Fruit fly (Drosophila melanogaster) whole organism, embryonic: ENCODE results near the gene CG10550.

Source experiments
- Asciz ChIP-seq: fragments of 200-800 bp; sonication (Bioruptor generic); optimal IDR thresholded peaks from 2 replicates; lab custom pipeline; 2017; ENCODE audit warnings: missing biosample characterization, mild to moderate bottlenecking, missing genetic modification characterization, missing genetic modification reagents
- Atf3 ChIP-seq: fragments of 200-800 bp; sonication (Bioruptor generic); optimal IDR thresholded peaks from 3 replicates; lab custom pipeline; 2016; ENCODE audit warnings: missing biosample characterization, missing genetic modification characterization
- Awh ChIP-seq: fragments of 200-800 bp; sonication (Bioruptor generic); IDR thresholded peaks from 2 replicates; pipeline ENCODE4, ENCODE4 v1.3.6; 2022; ENCODE audit warnings: missing biosample characterization, missing genetic modification characterization
- B-H1 ChIP-seq: fragments of 200-800 bp; sonication (Bioruptor generic); IDR thresholded peaks from 3 replicates; pipeline ENCODE4 v1.3.6; 2022; ENCODE audit warnings: missing biosample characterization, missing genetic modification characterization
- BtbVII ChIP-seq: fragments of 200-800 bp; sonication (Bioruptor generic); optimal IDR thresholded peaks from 3 replicates; lab custom pipeline; 2017; ENCODE audit warnings: missing biosample characterization, mild to moderate bottlenecking, missing genetic modification characterization
- Bteb2 ChIP-seq: fragments of 200-800 bp; sonication (Bioruptor generic); optimal IDR thresholded peaks from 2 replicates; lab custom pipeline; 2016; ENCODE audit warnings: missing biosample characterization, missing genetic modification characterization
- CG10274 ChIP-seq: fragments of 200-800 bp; sonication (Bioruptor generic); optimal IDR thresholded peaks from 3 replicates; lab custom pipeline; 2017; ENCODE audit warnings: missing biosample characterization, mild to moderate bottlenecking, missing genetic modification characterization
- CG10366 ChIP-seq: fragments of 200-800 bp; sonication (Bioruptor generic); IDR thresholded peaks from 2 replicates; pipeline ENCODE4 v1.3.6; 2022; ENCODE audit warnings: missing biosample characterization, missing genetic modification characterization
- CG11085 ChIP-seq: fragments of 200-800 bp; sonication (Bioruptor generic); IDR thresholded peaks from 2 replicates; pipeline ENCODE4 v1.3.6; 2022; ENCODE audit warnings: missing biosample characterization, missing genetic modification characterization
- CG11504 ChIP-seq: fragments of 200-800 bp; sonication (Bioruptor generic); optimal IDR thresholded peaks from 3 replicates; lab custom pipeline; 2019; ENCODE audit warnings: missing biosample characterization, mild to moderate bottlenecking, missing genetic modification characterization, moderate library complexity
- CG11560 ChIP-seq: fragments of 200-800 bp; sonication (Bioruptor generic); IDR thresholded peaks from 3 replicates; pipeline ENCODE4 v1.3.6; 2022; ENCODE audit warnings: missing biosample characterization, missing genetic modification characterization
- CG12071 ChIP-seq: fragments of 200-800 bp; sonication (Bioruptor generic); optimal IDR thresholded peaks from 3 replicates; lab custom pipeline; 2018; ENCODE audit warnings: missing biosample characterization, mild to moderate bottlenecking, missing genetic modification characterization
- CG12299 ChIP-seq: fragments of 200-800 bp; sonication (Bioruptor generic); optimal IDR thresholded peaks from 2 replicates; lab custom pipeline; 2018; ENCODE audit warnings: missing biosample characterization, mild to moderate bottlenecking, missing genetic modification characterization
- CG17912 ChIP-seq: fragments of 200-800 bp; sonication (Bioruptor generic); optimal IDR thresholded peaks from 2 replicates; lab custom pipeline; 2018; ENCODE audit warnings: missing biosample characterization, mild to moderate bottlenecking, missing genetic modification characterization
- CG1792 ChIP-seq: fragments of 200-800 bp; sonication (Bioruptor generic); optimal IDR thresholded peaks from 2 replicates; lab custom pipeline; 2016; ENCODE audit warnings: missing biosample characterization, missing genetic modification characterization
- CG1832 ChIP-seq: fragments of 200-800 bp; sonication (Bioruptor generic); optimal IDR thresholded peaks from 2 replicates; lab custom pipeline; 2017; ENCODE audit warnings: missing biosample characterization, mild to moderate bottlenecking, missing genetic modification characterization, inconsistent platforms
- CG30403 ChIP-seq: fragments of 200-800 bp; sonication (Bioruptor generic); optimal IDR thresholded peaks from 3 replicates; lab custom pipeline; 2016; ENCODE audit warnings: missing biosample characterization, missing genetic modification characterization
- CG31224 ChIP-seq: fragments of 200-800 bp; sonication (Bioruptor generic); IDR thresholded peaks from 2 replicates; pipeline ENCODE4 v1.3.6; 2022; ENCODE audit warnings: missing biosample characterization, missing genetic modification characterization
- CG3163 ChIP-seq: fragments of 200-800 bp; sonication (Bioruptor generic); optimal IDR thresholded peaks from 3 replicates; lab custom pipeline; 2016; ENCODE audit warnings: missing biosample characterization, missing genetic modification characterization
- CG32772 ChIP-seq: fragments of 200-800 bp; sonication (Bioruptor generic); IDR thresholded peaks from 2 replicates; pipeline ENCODE4 v1.3.6; 2022; ENCODE audit warnings: missing biosample characterization, missing genetic modification characterization
- CG4730 ChIP-seq: fragments of 200-800 bp; sonication (Bioruptor generic); IDR thresholded peaks from 2 replicates; pipeline ENCODE4 v1.3.6; 2022; ENCODE audit warnings: missing biosample characterization, missing genetic modification characterization
- CG9215 ChIP-seq: fragments of 200-800 bp; sonication (Bioruptor generic); IDR thresholded peaks from 2 replicates; pipeline ENCODE4 v1.3.6; 2022; ENCODE audit warnings: missing biosample characterization, missing genetic modification characterization
- Dad ChIP-seq: fragments of 200-800 bp; sonication (Bioruptor generic); optimal IDR thresholded peaks from 3 replicates; lab custom pipeline; 2016; ENCODE audit warnings: missing biosample characterization, missing genetic modification characterization
- Dbx ChIP-seq: fragments of 200-800 bp; sonication (Bioruptor generic); IDR thresholded peaks from 3 replicates; pipeline ENCODE4 v1.3.6; 2022; ENCODE audit warnings: missing biosample characterization, missing genetic modification characterization
- Dfd ChIP-seq, 2 experiments: fragments of >200 bp; optimal IDR thresholded peaks; 2 replicates each; lab custom pipeline; 2017; ENCODE audit warnings: missing biosample characterization in 2 of 2, missing genetic modification characterization in 2 of 2
- Dref ChIP-seq: fragments of 200-800 bp; sonication (Bioruptor generic); IDR thresholded peaks from 2 replicates; pipeline ENCODE4 v1.3.6; 2022; ENCODE audit warnings: missing biosample characterization, missing genetic modification characterization
- Fer3 ChIP-seq: fragments of 200-800 bp; sonication (Bioruptor generic); optimal IDR thresholded peaks from 2 replicates; lab custom pipeline; 2018; ENCODE audit warnings: missing biosample characterization, mild to moderate bottlenecking, missing genetic modification characterization, moderate library complexity
- GATAe ChIP-seq: fragments of 200-800 bp; sonication (Bioruptor generic); conservative IDR thresholded peaks from 2 replicates; pipeline ENCODE4 v1.3.6; 2022; ENCODE audit warnings: missing biosample characterization, missing genetic modification characterization
- Gsc ChIP-seq: fragments of 200-800 bp; sonication (Bioruptor generic); IDR thresholded peaks from 2 replicates; pipeline ENCODE4 v1.3.6; 2022; ENCODE audit warnings: missing biosample characterization, missing genetic modification characterization
- HLH4C ChIP-seq: fragments of 200-800 bp; sonication (Bioruptor generic); IDR thresholded peaks from 3 replicates; pipeline ENCODE4 v1.3.6; 2022; ENCODE audit warnings: missing biosample characterization, missing genetic modification characterization; ENCODE audit not compliant: partially characterized antibody
- Lim3 ChIP-seq: fragments of 200-800 bp; sonication (Bioruptor generic); IDR thresholded peaks from 2 replicates; pipeline ENCODE4 v1.3.6; 2022; ENCODE audit warnings: missing biosample characterization, missing genetic modification characterization
- MTF-1 ChIP-seq: fragments of 200-800 bp; sonication (Bioruptor generic); optimal IDR thresholded peaks from 2 replicates; lab custom pipeline; 2018; ENCODE audit warnings: missing biosample characterization, mild to moderate bottlenecking, missing genetic modification characterization, borderline replicate concordance
- Myb ChIP-seq: fragments of 200-800 bp; sonication (Bioruptor generic); optimal IDR thresholded peaks from 2 replicates; lab custom pipeline; 2016; ENCODE audit warnings: missing biosample characterization, missing genetic modification characterization
- Nf-YC ChIP-seq: fragments of 200-800 bp; optimal IDR thresholded peaks from 3 replicates; lab custom pipeline; 2019; ENCODE audit warnings: missing biosample characterization, mild to moderate bottlenecking, missing genetic modification characterization, moderate library complexity
- Xbp1 ChIP-seq: fragments of 200-800 bp; sonication (Bioruptor generic); optimal IDR thresholded peaks from 3 replicates; lab custom pipeline; 2016; ENCODE audit warnings: missing biosample characterization, mild to moderate bottlenecking, missing genetic modification characterization
- cad ChIP-seq: fragments of >200 bp; optimal IDR thresholded peaks from 2 replicates; lab custom pipeline; 2017; ENCODE audit warnings: missing biosample characterization, missing genetic modification characterization
- chn ChIP-seq: fragments of 200-800 bp; sonication (Bioruptor generic); optimal IDR thresholded peaks from 2 replicates; lab custom pipeline; 2016; ENCODE audit warnings: missing biosample characterization, missing genetic modification characterization
- ci ChIP-seq: fragments of 200-800 bp; sonication (Bioruptor generic); IDR thresholded peaks from 3 replicates; pipeline ENCODE4 v1.3.6; 2022; ENCODE audit warnings: missing biosample characterization, missing genetic modification characterization
- ems ChIP-seq: fragments of 200-800 bp; sonication (Bioruptor generic); optimal IDR thresholded peaks from 3 replicates; lab custom pipeline; 2016; ENCODE audit warnings: missing biosample characterization, missing genetic modification characterization
- fu2 ChIP-seq: fragments of 200-800 bp; sonication (Bioruptor generic); optimal IDR thresholded peaks from 2 replicates; lab custom pipeline; 2016; ENCODE audit warnings: missing biosample characterization, missing genetic modification characterization
- gcm ChIP-seq: fragments of 200-800 bp; sonication (Bioruptor generic); optimal IDR thresholded peaks from 2 replicates; lab custom pipeline; 2019; ENCODE audit warnings: missing biosample characterization, mild to moderate bottlenecking, missing genetic modification characterization, moderate library complexity
- gsb ChIP-seq: fragments of 200-800 bp; sonication (Bioruptor generic); IDR thresholded peaks from 2 replicates; pipeline ENCODE4 v1.3.6; 2022; ENCODE audit warnings: missing biosample characterization, missing genetic modification characterization
- gt ChIP-seq: fragments of 200-800 bp; sonication (Bioruptor generic); IDR thresholded peaks from 2 replicates; pipeline ENCODE4 v1.3.6; 2022; ENCODE audit warnings: missing biosample characterization, missing genetic modification characterization
- inv ChIP-seq: fragments of 200-800 bp; sonication (Bioruptor generic); IDR thresholded peaks from 2 replicates; pipeline ENCODE4 v1.3.6; 2022; ENCODE audit warnings: missing biosample characterization, missing genetic modification characterization; ENCODE audit not compliant: partially characterized antibody
- kay ChIP-seq: fragments of 200-800 bp; sonication (Bioruptor generic); optimal IDR thresholded peaks from 2 replicates; lab custom pipeline; 2016; ENCODE audit warnings: missing biosample characterization, missing genetic modification characterization
- kni ChIP-seq: fragments of 200-800 bp; sonication (Bioruptor generic); optimal IDR thresholded peaks from 3 replicates; lab custom pipeline; 2017; ENCODE audit warnings: mild to moderate bottlenecking, missing biosample characterization, missing genetic modification reagents, missing genetic modification characterization
- lab ChIP-seq: fragments of 200-800 bp; sonication (Bioruptor generic); optimal IDR thresholded peaks from 3 replicates; lab custom pipeline; 2017; ENCODE audit warnings: missing biosample characterization, missing genetic modification characterization, mild to moderate bottlenecking, moderate library complexity, missing genetic modification reagents
- odd ChIP-seq: fragments of 200-800 bp; sonication (Bioruptor generic); optimal IDR thresholded peaks from 2 replicates; lab custom pipeline; 2017; ENCODE audit warnings: missing biosample characterization, mild to moderate bottlenecking, missing genetic modification characterization
- pum ChIP-seq: fragments of 200-800 bp; sonication (Bioruptor generic); optimal IDR thresholded peaks from 2 replicates; lab custom pipeline; 2016; ENCODE audit warnings: missing biosample characterization, missing genetic modification characterization
- row ChIP-seq: fragments of 200-800 bp; sonication (Bioruptor generic); IDR thresholded peaks from 3 replicates; pipeline ENCODE4 v1.3.6; 2022; ENCODE audit warnings: missing biosample characterization, missing genetic modification characterization
- sna ChIP-seq: fragments of 200-800 bp; sonication (Bioruptor generic); IDR thresholded peaks from 2 replicates; pipeline ENCODE4 v1.3.6; 2022; ENCODE audit warnings: missing biosample characterization, missing genetic modification characterization; ENCODE audit not compliant: partially characterized antibody
- unpg ChIP-seq: fragments of 200-800 bp; sonication (Bioruptor generic); optimal IDR thresholded peaks from 3 replicates; lab custom pipeline; 2018; ENCODE audit warnings: missing biosample characterization, mild to moderate bottlenecking, missing genetic modification characterization, moderate library complexity
- wek ChIP-seq: fragments of 200-800 bp; sonication (Bioruptor generic); optimal IDR thresholded peaks from 3 replicates; lab custom pipeline; 2018; ENCODE audit warnings: missing biosample characterization, mild to moderate bottlenecking, missing genetic modification characterization, moderate library complexity

The CG10550 gene

DNA sequence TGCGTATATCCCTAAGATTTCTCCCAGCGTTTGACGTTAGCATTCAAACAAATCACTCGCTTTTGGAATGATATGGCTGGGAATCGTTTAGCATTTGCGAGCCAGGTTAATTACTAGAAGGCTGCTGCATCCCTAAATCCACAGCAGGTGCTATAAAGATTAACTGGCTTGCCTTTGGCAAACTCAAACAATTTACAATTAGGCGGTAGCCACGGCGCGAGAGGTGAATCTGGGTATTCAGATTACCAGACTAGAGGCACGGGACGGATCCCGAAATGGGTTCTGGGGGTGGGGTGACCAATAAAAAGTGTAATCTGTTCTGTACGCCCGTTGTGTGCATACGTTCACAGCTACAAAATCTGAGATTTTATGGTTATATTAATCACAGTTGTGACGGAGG is 27.0 kb downstream of the CG10550 start, which contains the start of gene CG11892 (continued):
- peak; percentile 83 for TF ChIP-seq lab
- no peak for TF ChIP-seq Dfd (GFP tag; optimal IDR thresholded peaks at IDR 0.05; lab: Kevin White, UChicago)
- TF ChIP-seq row (GFP tag; lab: Robert Waterston, UW): no peak
- TF ChIP-seq kni (GFP tag; lab: Kevin White, UChicago): no peak
- TF ChIP-seq sna (GFP tag; lab: Robert Waterston, UW): no peak
- no peak for TF ChIP-seq HLH4C
- no peak for TF ChIP-seq CG10274 (GFP tag; lab: Kevin White, UChicago)
- no peak for TF ChIP-seq CG11085
- TF ChIP-seq CG9215 (GFP tag; lab: Robert Waterston, UW): no peak
- TF ChIP-seq inv: no peak
- no peak for TF ChIP-seq CG1832 (GFP tag; lab: Kevin White, UChicago)
- no peak for TF ChIP-seq Gsc (GFP tag; lab: Robert Waterston, UW)
- no peak for TF ChIP-seq Dref
- TF ChIP-seq cad (GFP tag; lab: Kevin White, UChicago): no peak
- TF ChIP-seq chn (GFP tag; lab: Kevin White, UChicago): no peak
- TF ChIP-seq CG17912 (GFP tag; lab: Kevin White, UChicago): peak; percentile 73
- TF ChIP-seq Fer3 (tag; lab: Kevin White, UChicago): peak; percentile 56
- TF ChIP-seq Awh (GFP tag; lab: Robert Waterston, UW): no peak
- no peak for TF ChIP-seq CG10366 (GFP tag; lab: Robert Waterston, UW)
- TF ChIP-seq CG12299 (tag; lab: Kevin White, UChicago): peak; percentile 18
- no peak for TF ChIP-seq CG32772 (GFP tag; lab: Robert Waterston, UW)
- no peak for TF ChIP-seq CG3163 (GFP tag; lab: Kevin White, UChicago)
- TF ChIP-seq unpg (GFP tag; lab: Kevin White, UChicago): peak; percentile 51
- no peak for TF ChIP-seq Bteb2
- no peak for TF ChIP-seq CG1792 (GFP tag; lab: Kevin White, UChicago)
- no peak for TF ChIP-seq Dbx (GFP tag; lab: Robert Waterston, UW)
- TF ChIP-seq MTF-1: peak; percentile 69
- TF ChIP-seq ci (GFP tag; lab: Robert Waterston, UW): peak; percentile 69; the same call in 1 of the 3 replicates
- TF ChIP-seq CG4730 (GFP tag; lab: Robert Waterston, UW): no peak
- peak; percentile 49 for TF ChIP-seq wek (GFP tag; lab: Kevin White, UChicago)
- no peak for TF ChIP-seq CG31224 (GFP tag; lab: Robert Waterston, UW)
- no peak for TF ChIP-seq gt (GFP tag; lab: Robert Waterston, UW)
- peak; percentile 42 for TF ChIP-seq Asciz (GFP tag; lab: Kevin White, UChicago)
- TF ChIP-seq BtbVII (GFP tag; lab: Kevin White, UChicago): peak; percentile 52
- no peak for TF ChIP-seq GATAe (GFP tag; lab: Robert Waterston, UW)
- no peak for TF ChIP-seq CG30403 (GFP tag; lab: Kevin White, UChicago)
- no peak for TF ChIP-seq Lim3 (GFP tag; lab: Robert Waterston, UW)
- peak; percentile 66 for TF ChIP-seq odd (GFP tag; lab: Kevin White, UChicago)
- TF ChIP-seq Atf3: no peak
- TF ChIP-seq kay (GFP tag; lab: Kevin White, UChicago): no peak
- TF ChIP-seq Myb (GFP tag; lab: Kevin White, UChicago): no peak
- TF ChIP-seq Dad: no peak
- no peak for TF ChIP-seq gcm (GFP tag; lab: Kevin White, UChicago)
- TF ChIP-seq ems (GFP tag; lab: Kevin White, UChicago): no peak
- TF ChIP-seq Nf-YC (tag; lab: Kevin White, UChicago): no peak
- no peak for TF ChIP-seq CG11504 (tag; lab: Kevin White, UChicago)
- peak; percentile 81 for TF ChIP-seq CG12071 (GFP tag; lab: Kevin White, UChicago)
- no peak for TF ChIP-seq fu2
- no peak for TF ChIP-seq B-H1 (GFP tag; lab: Robert Waterston, UW)
- no peak for TF ChIP-seq Xbp1
- TF ChIP-seq CG11560 (tag; lab: Robert Waterston, UW): no peak
- TF ChIP-seq gsb (GFP tag; lab: Robert Waterston, UW): no peak
- TF ChIP-seq pum: no peak
